Fruit fly (Drosophila melanogaster) whole organism, prepupa: ENCODE measurements around the gene Hakai.
A peak's percentile ranks its signal among the peaks of the same experiment; 100 is the strongest.

Experiments
- Blimp-1 ChIP-seq: fragments of 200-800 bp; sonication (Bioruptor generic); optimal IDR thresholded peaks from 3 replicates; lab custom pipeline; 2017; ENCODE audit warnings: missing biosample characterization, missing genetic modification characterization, mild to moderate bottlenecking, moderate library complexity, missing genetic modification reagents
- CG10669 ChIP-seq: fragments of 200-800 bp; sonication (Bioruptor generic); optimal IDR thresholded peaks from 3 replicates; lab custom pipeline; 2018; ENCODE audit warnings: missing biosample characterization, mild to moderate bottlenecking, missing genetic modification characterization, moderate library complexity
- CG11762 ChIP-seq: fragments of 200-800 bp; sonication (Bioruptor generic); optimal IDR thresholded peaks from 3 replicates; lab custom pipeline; 2016; ENCODE audit warnings: missing biosample characterization, missing genetic modification characterization; ENCODE audit not compliant: insufficient read depth
- CG11902 ChIP-seq: fragments of 200-800 bp; sonication (Bioruptor generic); optimal IDR thresholded peaks from 3 replicates; lab custom pipeline; 2016; ENCODE audit warnings: missing biosample characterization, missing genetic modification characterization
- CG15336 ChIP-seq: fragments of 200-800 bp; sonication (Bioruptor generic); IDR thresholded peaks from 2 replicates; pipeline ENCODE4 v1.3.6; 2022; ENCODE audit warnings: missing biosample characterization, missing genetic modification characterization
- CG1621 ChIP-seq: fragments of 200-800 bp; sonication (Bioruptor generic); optimal IDR thresholded peaks from 3 replicates; lab custom pipeline; 2018; ENCODE audit warnings: missing biosample characterization, mild to moderate bottlenecking, missing genetic modification characterization
- CG16779 ChIP-seq: fragments of 200-800 bp; sonication (Bioruptor generic); optimal IDR thresholded peaks from 3 replicates; lab custom pipeline; 2017; ENCODE audit warnings: missing biosample characterization, mild to moderate bottlenecking, missing genetic modification characterization
- CG3032 ChIP-seq: fragments of 200-800 bp; optimal IDR thresholded peaks from 2 replicates; lab custom pipeline; 2019; ENCODE audit warnings: missing biosample characterization, mild to moderate bottlenecking, missing genetic modification characterization, moderate library complexity
- CG31627 ChIP-seq: fragments of 200-800 bp; sonication (Bioruptor generic); optimal IDR thresholded peaks from 3 replicates; lab custom pipeline; 2016; ENCODE audit warnings: missing biosample characterization, missing genetic modification characterization
- CG32006 ChIP-seq: fragments of 200-800 bp; sonication (Bioruptor generic); optimal IDR thresholded peaks from 3 replicates; lab custom pipeline; 2017; ENCODE audit warnings: missing biosample characterization, mild to moderate bottlenecking, missing genetic modification characterization
- CG34406 ChIP-seq: fragments of 200-800 bp; sonication (Bioruptor generic); optimal IDR thresholded peaks from 3 replicates; lab custom pipeline; 2016; ENCODE audit warnings: missing biosample characterization, missing genetic modification characterization
- CG3919 ChIP-seq: fragments of 200-800 bp; sonication (Bioruptor generic); optimal IDR thresholded peaks from 3 replicates; lab custom pipeline; 2016; ENCODE audit warnings: missing biosample characterization, missing genetic modification characterization
- CG4318 ChIP-seq: fragments of 200-800 bp; sonication (Bioruptor generic); optimal IDR thresholded peaks from 3 replicates; lab custom pipeline; 2017; ENCODE audit warnings: missing biosample characterization, mild to moderate bottlenecking, missing genetic modification characterization
- CG6163 ChIP-seq: fragments of 200-800 bp; sonication (Bioruptor generic); IDR thresholded peaks from 3 replicates; pipeline ENCODE4 v1.3.6; 2022; ENCODE audit warnings: missing biosample characterization, missing genetic modification characterization
- CG6276 ChIP-seq: fragments of 200-800 bp; sonication (Bioruptor generic); optimal IDR thresholded peaks from 2 replicates; lab custom pipeline; 2017; ENCODE audit warnings: missing biosample characterization, mild to moderate bottlenecking, missing genetic modification characterization
- CG6792 ChIP-seq: fragments of 200-800 bp; sonication (Bioruptor generic); optimal IDR thresholded peaks from 3 replicates; lab custom pipeline; 2016; ENCODE audit warnings: missing biosample characterization, missing genetic modification characterization
- CG6808 ChIP-seq: fragments of 200-800 bp; sonication (Bioruptor generic); optimal IDR thresholded peaks from 3 replicates; lab custom pipeline; 2017; ENCODE audit warnings: missing biosample characterization, missing genetic modification characterization, mild to moderate bottlenecking, moderate library complexity, missing genetic modification reagents
- CG6854 ChIP-seq: fragments of 200-800 bp; sonication (Bioruptor generic); optimal IDR thresholded peaks from 2 replicates; lab custom pipeline; 2017; ENCODE audit warnings: missing biosample characterization, mild to moderate bottlenecking, missing genetic modification characterization
- CG7368 ChIP-seq: fragments of 200-800 bp; sonication (Bioruptor generic); optimal IDR thresholded peaks from 3 replicates; lab custom pipeline; 2016; ENCODE audit warnings: missing biosample characterization, missing genetic modification characterization
- CG8119 ChIP-seq: fragments of 200-800 bp; sonication (Bioruptor generic); IDR thresholded peaks from 3 replicates; pipeline ENCODE4 v1.3.6; 2022; ENCODE audit warnings: missing biosample characterization, missing genetic modification characterization
- CG8319 ChIP-seq: fragments of 200-800 bp; sonication (Bioruptor generic); optimal IDR thresholded peaks from 3 replicates; lab custom pipeline; 2016; ENCODE audit warnings: missing biosample characterization, missing genetic modification characterization
- CG8632 ChIP-seq: fragments of 200-800 bp; sonication (Bioruptor generic); optimal IDR thresholded peaks from 3 replicates; lab custom pipeline; 2016; ENCODE audit warnings: missing biosample characterization, missing genetic modification characterization
- CG9139 ChIP-seq: fragments of 200-800 bp; sonication (Bioruptor generic); optimal IDR thresholded peaks from 3 replicates; lab custom pipeline; 2017; ENCODE audit warnings: missing biosample characterization, mild to moderate bottlenecking, missing genetic modification characterization
- Eip75B ChIP-seq: fragments of 200-800 bp; sonication (Bioruptor generic); optimal IDR thresholded peaks from 3 replicates; lab custom pipeline; 2016; ENCODE audit warnings: missing biosample characterization, missing genetic modification characterization
- Eip78C ChIP-seq: fragments of 200-800 bp; sonication (Bioruptor generic); peaks from one replicate; lab custom pipeline; 2016; ENCODE audit warnings: missing biosample characterization, missing genetic modification characterization
- Eip93F ChIP-seq: fragments of 200-800 bp; sonication (Bioruptor generic); optimal IDR thresholded peaks from 2 replicates; lab custom pipeline; 2016; ENCODE audit warnings: missing biosample characterization, mild to moderate bottlenecking, missing genetic modification characterization
- Ets21C ChIP-seq: fragments of 200-800 bp; sonication (Bioruptor generic); optimal IDR thresholded peaks from 3 replicates; lab custom pipeline; 2016; ENCODE audit warnings: missing biosample characterization, missing genetic modification characterization
- Ets96B ChIP-seq: fragments of 200-800 bp; optimal IDR thresholded peaks from 2 replicates; lab custom pipeline; 2019; ENCODE audit warnings: missing biosample characterization, mild to moderate bottlenecking, missing genetic modification characterization, moderate library complexity
- Gug ChIP-seq: fragments of 200-800 bp; sonication (Bioruptor generic); IDR thresholded peaks from 2 replicates; pipeline ENCODE4 v1.3.6; 2022; ENCODE audit warnings: missing biosample characterization, missing genetic modification characterization
- Hr39 ChIP-seq: fragments of 200-800 bp; sonication (Bioruptor generic); optimal IDR thresholded peaks from 2 replicates; lab custom pipeline; 2016; ENCODE audit warnings: missing biosample characterization, missing genetic modification characterization
- Lpt ChIP-seq: fragments of 200-800 bp; sonication (Bioruptor generic); optimal IDR thresholded peaks from 3 replicates; lab custom pipeline; 2016; ENCODE audit warnings: missing biosample characterization, missing genetic modification characterization
- Met ChIP-seq: fragments of 200-800 bp; sonication (Bioruptor generic); optimal IDR thresholded peaks from 3 replicates; lab custom pipeline; 2016; ENCODE audit warnings: missing biosample characterization, missing genetic modification characterization
- Sox102F ChIP-seq: fragments of 200-800 bp; sonication (Bioruptor generic); optimal IDR thresholded peaks from 2 replicates; lab custom pipeline; 2016; ENCODE audit warnings: missing biosample characterization, mild to moderate bottlenecking, missing genetic modification characterization
- Sox14 ChIP-seq: fragments of 200-800 bp; sonication (Bioruptor generic); optimal IDR thresholded peaks from 3 replicates; lab custom pipeline; 2016; ENCODE audit warnings: missing biosample characterization, missing genetic modification characterization
- Sox15 ChIP-seq: fragments of 200-800 bp; sonication (Bioruptor generic); optimal IDR thresholded peaks from 3 replicates; lab custom pipeline; 2016; ENCODE audit warnings: missing biosample characterization, missing genetic modification characterization
- achi ChIP-seq: fragments of 200-800 bp; sonication (Bioruptor generic); optimal IDR thresholded peaks from 3 replicates; lab custom pipeline; 2016; ENCODE audit warnings: missing biosample characterization, missing genetic modification characterization
- acj6 ChIP-seq: fragments of 200-800 bp; sonication (Bioruptor generic); optimal IDR thresholded peaks from 3 replicates; lab custom pipeline; 2016; ENCODE audit warnings: missing biosample characterization, missing genetic modification characterization
- cyc ChIP-seq: fragments of 200-800 bp; sonication (Bioruptor generic); optimal IDR thresholded peaks from 3 replicates; lab custom pipeline; 2016; ENCODE audit warnings: missing biosample characterization, missing genetic modification characterization
- dac ChIP-seq: fragments of 200-800 bp; sonication (Bioruptor generic); optimal IDR thresholded peaks from 2 replicates; lab custom pipeline; 2017; ENCODE audit warnings: missing biosample characterization, mild to moderate bottlenecking, missing genetic modification characterization
- dsx ChIP-seq: fragments of 200-800 bp; optimal IDR thresholded peaks from 3 replicates; lab custom pipeline; 2019; ENCODE audit warnings: missing biosample characterization, mild to moderate bottlenecking, missing genetic modification characterization, moderate library complexity; ENCODE audit not compliant: poor library complexity, severe bottlenecking
- eg ChIP-seq: fragments of 200-800 bp; sonication (Bioruptor generic); IDR thresholded peaks from 3 replicates; pipeline ENCODE4 v1.3.6; 2022; ENCODE audit warnings: missing biosample characterization, missing genetic modification characterization
- esn ChIP-seq: fragments of 200-800 bp; sonication (Bioruptor generic); optimal IDR thresholded peaks from 2 replicates; lab custom pipeline; 2016; ENCODE audit warnings: missing biosample characterization, mild to moderate bottlenecking, missing genetic modification characterization, moderate library complexity
- fd59A ChIP-seq: fragments of 200-800 bp; sonication (Bioruptor generic); optimal IDR thresholded peaks from 2 replicates; lab custom pipeline; 2017; ENCODE audit warnings: missing biosample characterization, mild to moderate bottlenecking, missing genetic modification characterization, missing genetic modification reagents
- fkh ChIP-seq: fragments of 200-800 bp; sonication (Bioruptor generic); optimal IDR thresholded peaks from 3 replicates; lab custom pipeline; 2017; ENCODE audit warnings: missing biosample characterization, mild to moderate bottlenecking, missing genetic modification characterization, moderate library complexity
- net ChIP-seq: fragments of 200-800 bp; sonication (Bioruptor generic); optimal IDR thresholded peaks from 3 replicates; lab custom pipeline; 2016; ENCODE audit warnings: missing biosample characterization, missing genetic modification characterization
- pdm3 ChIP-seq: fragments of 200-800 bp; sonication (Bioruptor generic); optimal IDR thresholded peaks from 3 replicates; lab custom pipeline; 2016; ENCODE audit warnings: missing biosample characterization, missing genetic modification characterization
- salr ChIP-seq, 2 experiments: fragments of 200-800 bp; sonication (Bioruptor generic); optimal IDR thresholded peaks; 3 replicates each; lab custom pipeline; 2016 to 2018; ENCODE audit warnings: missing biosample characterization in 2 of 2, missing genetic modification characterization in 2 of 2, mild to moderate bottlenecking in 1 of 2
- spab ChIP-seq: fragments of 200-800 bp; sonication (Bioruptor generic); optimal IDR thresholded peaks from 2 replicates; lab custom pipeline; 2017; ENCODE audit warnings: missing biosample characterization, mild to moderate bottlenecking, missing genetic modification characterization, missing genetic modification reagents
- ss ChIP-seq, 2 experiments: fragments of 200-800 bp; sonication (Bioruptor generic); optimal IDR thresholded peaks; 2 replicates in 1 of 2; 3 replicates in 1 of 2; lab custom pipeline; 2017 to 2018; ENCODE audit warnings: mild to moderate bottlenecking in 2 of 2, missing biosample characterization in 2 of 2, missing genetic modification characterization in 2 of 2, moderate library complexity in 1 of 2
- vri ChIP-seq: fragments of 200-800 bp; sonication (Bioruptor generic); optimal IDR thresholded peaks from 3 replicates; lab custom pipeline; 2016; ENCODE audit warnings: missing biosample characterization, mild to moderate bottlenecking, missing genetic modification characterization

The Hakai gene

dm6 chr2L:19575626-19576298 is 6.5 kb downstream of the Hakai start:
- TF ChIP-seq fd59A (GFP tag; lab: Kevin White, UChicago) (peak; percentile 96), CG9139 (GFP tag; lab: Kevin White, UChicago) (peak; percentile 70), Hr39 (GFP tag; lab: Kevin White, UChicago) (peak; percentile 97), net (GFP tag; lab: Kevin White, UChicago) (peak; percentile 97), CG32006 (peak; percentile 99), CG11902 (peak; percentile 93), dac (GFP tag; lab: Kevin White, UChicago) (peak; percentile 97), Eip78C (GFP tag; lab: Kevin White, UChicago) (peak; percentile 99), CG6808 (GFP tag; lab: Kevin White, UChicago) (peak; percentile 94), CG3032 (peak; percentile 96), Sox102F (GFP tag; lab: Kevin White, UChicago) (peak; percentile 96), acj6 (GFP tag; lab: Kevin White, UChicago) (peak; percentile 98), Lpt (GFP tag; lab: Kevin White, UChicago) (peak; percentile 93), CG8319 (GFP tag; lab: Kevin White, UChicago) (peak; percentile 95), CG11762 (GFP tag; lab: Kevin White, UChicago) (peak; percentile 95), Eip75B (GFP tag; lab: Kevin White, UChicago) (peak; percentile 96), CG6276 (peak; percentile 96), CG1621 (tag; lab: Kevin White, UChicago) (peak; percentile 98), CG6792 (GFP tag; lab: Kevin White, UChicago) (peak; percentile 93), CG6163 (GFP tag; lab: Robert Waterston, UW) (peak; percentile 94), Ets96B (tag; lab: Kevin White, UChicago) (peak; percentile 97), CG31627 (GFP tag; lab: Kevin White, UChicago) (peak; percentile 98), Eip93F (no peak), CG3919 (GFP tag; lab: Kevin White, UChicago) (peak; percentile 97), CG15336 (GFP tag; lab: Robert Waterston, UW) (peak; percentile 96), CG16779 (tag; lab: Kevin White, UChicago) (peak; percentile 94), cyc (GFP tag; lab: Kevin White, UChicago) (peak; percentile 97), eg (GFP tag; lab: Robert Waterston, UW) (peak; percentile 94), CG4318 (GFP tag; lab: Kevin White, UChicago) (peak; percentile 99), CG10669 (GFP tag; lab: Kevin White, UChicago) (peak; percentile 97), dsx (peak; percentile 89), ss (GFP tag; optimal IDR thresholded peaks at IDR 0.05; lab: Kevin White, UChicago) (peak; percentile 87 to 93), Ets21C (GFP tag; lab: Kevin White, UChicago) (peak; percentile 95), Sox14 (peak; percentile 98), CG6854 (GFP tag; lab: Kevin White, UChicago) (peak; percentile 74), vri (GFP tag; lab: Kevin White, UChicago) (peak; percentile 89), pdm3 (peak; percentile 97), esn (peak; percentile 97), Gug (GFP tag; lab: Robert Waterston, UW) (peak; percentile 93), Met (GFP tag; lab: Kevin White, UChicago) (peak; percentile 97), Blimp-1 (peak; percentile 93), spab (GFP tag; lab: Kevin White, UChicago) (peak; percentile 95), CG34406 (GFP tag; lab: Kevin White, UChicago) (peak; percentile 95), Sox15 (GFP tag; lab: Kevin White, UChicago) (peak; percentile 94), CG7368 (peak; percentile 93), CG8632 (GFP tag; lab: Kevin White, UChicago) (peak; percentile 94), CG8119 (GFP tag; lab: Robert Waterston, UW) (peak; percentile 97), achi (GFP tag; lab: Kevin White, UChicago) (peak; percentile 96), fkh (GFP tag; lab: Kevin White, UChicago) (peak; percentile 79), salr (GFP tag; optimal IDR thresholded peaks at IDR 0.05; lab: Kevin White, UChicago) (peak; percentile 92 to 98)
